Worm (Caenorhabditis elegans): ENCODE data around the gene F22H10.3.

Gene F22H10.3

ce11 chrX:16662723-16663122 lies 14.8 kb downstream of the F22H10.3 start, which contains the start of gene F43B10.1:
Gene F43B10.1 (minus strand): TSS chrX:16662823.
- TF ChIP-seq lin-40 (tag; optimal IDR thresholded peaks at IDR 0.05) (no peak), ztf-26 (tag; optimal IDR thresholded peaks at IDR 0.05) (no peak), let-607 (tag; optimal IDR thresholded peaks at IDR 0.05) (no peak), ceh-27 (GFP tag; optimal IDR thresholded peaks at IDR 0.05) (no peak), cebp-1 (GFP tag; IDR thresholded peaks at IDR 0.05) (no peak), cebp-1 (tag; optimal IDR thresholded peaks at IDR 0.05) (no peak), akir-1 (GFP tag; optimal IDR thresholded peaks at IDR 0.05) (no peak), Y56A3A.18 (GFP tag; IDR thresholded peaks at IDR 0.05) (no peak), bed-2 (GFP tag; IDR thresholded peaks at IDR 0.05) (no peak), efl-1 (GFP tag; optimal IDR thresholded peaks at IDR 0.05) (no peak), nhr-80 (tag; optimal IDR thresholded peaks at IDR 0.05) (no peak), xnd-1 (tag; optimal IDR thresholded peaks at IDR 0.05) (no peak), bed-1 (GFP tag; IDR thresholded peaks at IDR 0.05) (no peak)

- no peak for TF ChIP-seq nhr-27 (tag; optimal IDR thresholded peaks at IDR 0.05)
- no peak for TF ChIP-seq lin-40 (tag; optimal IDR thresholded peaks at IDR 0.05)
- TF ChIP-seq let-607 (tag; optimal IDR thresholded peaks at IDR 0.05) = no peak
- no peak for TF ChIP-seq F39B2.1 (GFP tag; IDR thresholded peaks at IDR 0.05)
Measured at ce11 chrX:16660268-16660667, 17.2 kb downstream of the F22H10.3 start.

- TF ChIP-seq nhr-27 (tag; optimal IDR thresholded peaks at IDR 0.05) (no peak), ceh-58 (GFP tag; IDR thresholded peaks at IDR 0.05) (no peak), attf-5 (GFP tag; optimal IDR thresholded peaks at IDR 0.05) (no peak), ztf-3 (GFP tag; optimal IDR thresholded peaks at IDR 0.05) (no peak), snpc-3.4 (tag; optimal IDR thresholded peaks at IDR 0.05) (no peak), ztf-18 (tag; optimal IDR thresholded peaks at IDR 0.05) (no peak)
Measured at ce11 chrX:16658309-16658708, 19.2 kb downstream of the F22H10.3 start.

- TF ChIP-seq hrde-1 (tag; optimal IDR thresholded peaks at IDR 0.05; ENCODE audit: borderline replicate concordance) = no peak
- peak; percentile 72 for TF ChIP-seq zfh-2 (GFP tag; conservative IDR thresholded peaks at IDR 0.05)
- no peak for TF ChIP-seq F49E8.2 (tag; optimal IDR thresholded peaks at IDR 0.05; ENCODE audit: insufficient read depth)
- 0 out of 2 replicates have a peak, but pooled peaks have one; percentile 6 for TF ChIP-seq nhr-120 (GFP tag; IDR thresholded peaks at IDR 0.05)
- no peak for TF ChIP-seq nhr-90 (tag; optimal IDR thresholded peaks at IDR 0.05)
- no peak for TF ChIP-seq F52B5.7 (tag; optimal IDR thresholded peaks at IDR 0.05)
- TF ChIP-seq nhr-27 (tag; optimal IDR thresholded peaks at IDR 0.05) = no peak
- TF ChIP-seq attf-6 (GFP tag; IDR thresholded peaks at IDR 0.05) = no peak
- TF ChIP-seq nfya-2 (GFP tag; IDR thresholded peaks at IDR 0.05) = no peak
- no peak for TF ChIP-seq unc-62 (GFP tag; optimal IDR thresholded peaks at IDR 0.05)
- TF ChIP-seq C17E4.6 (GFP tag; IDR thresholded peaks at IDR 0.05) = no peak
- TF ChIP-seq zim-3 (tag; optimal IDR thresholded peaks at IDR 0.05) = no peak
- TF ChIP-seq dpff-1 (tag; optimal IDR thresholded peaks at IDR 0.05) = no peak
- TF ChIP-seq F22D6.2 (tag; optimal IDR thresholded peaks at IDR 0.05) = no peak
Measured at ce11 chrX:16655283-16655682, 22.2 kb downstream of the F22H10.3 start.

DNA sequence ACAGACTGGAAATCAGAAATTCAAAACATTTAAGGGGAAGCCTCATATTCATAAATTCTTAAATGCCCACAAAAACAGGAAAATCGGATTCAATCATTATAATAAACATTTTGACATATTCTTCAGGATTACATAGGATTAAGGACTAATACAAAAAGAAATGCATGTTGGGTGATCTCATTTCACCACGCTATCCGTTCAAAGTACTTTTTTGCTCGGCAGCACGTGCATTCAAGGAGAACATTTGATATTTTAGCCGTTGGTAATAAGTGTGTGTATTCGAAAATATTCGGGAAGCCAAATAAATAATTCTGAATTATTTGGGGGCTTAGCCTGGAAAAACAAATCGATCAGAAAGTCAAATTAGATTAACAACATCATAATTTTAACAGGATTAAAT lies 26.9 kb downstream of the F22H10.3 start:
- TF ChIP-seq F39B2.1 (GFP tag; IDR thresholded peaks at IDR 0.05) (no peak), aptf-3 (GFP tag; IDR thresholded peaks at IDR 0.05) (no peak), C06A6.2 (GFP tag; conservative IDR thresholded peaks at IDR 0.05) (no peak), tlf-1 (GFP tag; optimal IDR thresholded peaks at IDR 0.05) (no peak), T26A5.8 (tag; optimal IDR thresholded peaks at IDR 0.05) (no peak), hlh-26 (GFP tag; conservative IDR thresholded peaks at IDR 0.05) (no peak), lin-26 (GFP tag; IDR thresholded peaks at IDR 0.05) (no peak), fkh-3 (tag; optimal IDR thresholded peaks at IDR 0.05) (no peak)
